Worm (Caenorhabditis elegans) whole organism, dauer: ENCODE measurements around the gene vha-6.

Experiments
- unc-62 ChIP-seq: sonication (generic microtip); optimal IDR thresholded peaks from 2 replicates; lab custom pipeline; 2017; ENCODE audit warnings: missing biosample characterization, missing genetic modification reagents, missing genetic modification characterization

The vha-6 gene

ce11 chrII:11424579-11425316, 13.5 kb downstream of the vha-6 start, which contains the start of gene C05D12.3:
TSS of gene C05D12.3 (plus strand) at chrII:11425266.
- TF ChIP-seq unc-62 (GFP tag; lab: Kevin White, UChicago) = no peak

ce11 chrII:11424032-11424431, 14.2 kb downstream of the vha-6 start:
- no peak for TF ChIP-seq unc-62 (GFP tag; lab: Kevin White, UChicago)

- TF ChIP-seq unc-62 (GFP tag; lab: Kevin White, UChicago) = no peak
These were observed 19.8 kb downstream of the vha-6 start for ce11 chrII:11418476-11418875.

- TF ChIP-seq unc-62 (GFP tag; lab: Kevin White, UChicago) = no peak
These were observed 20.3 kb downstream of the vha-6 start, which contains the start of gene C05D12.2 for ce11 chrII:11417999-11418398. TSS of gene C05D12.2 (plus strand) at chrII:11418299.

ce11 chrII:11415672-11416071, 22.6 kb downstream of the vha-6 start, which contains the start of gene C05D12.1:
TSS of gene C05D12.1 (minus strand) at chrII:11415772.
- no peak for TF ChIP-seq unc-62 (GFP tag; lab: Kevin White, UChicago)

ce11 chrII:11409678-11410133, 28.5 kb downstream of the vha-6 start, which contains the start of gene C05D12.7:
TSS of gene C05D12.7 (plus strand) at chrII:11410083.
- no peak for TF ChIP-seq unc-62 (GFP tag; lab: Kevin White, UChicago)

ce11 chrII:11400386-11400785, 37.9 kb downstream of the vha-6 start:
- no peak for TF ChIP-seq unc-62 (GFP tag; lab: Kevin White, UChicago)

ce11 chrII:11398787-11399186, 39.5 kb downstream of the vha-6 start:
- no peak for TF ChIP-seq unc-62 (GFP tag; lab: Kevin White, UChicago)

ce11 chrII:11396217-11396616, 42.0 kb downstream of the vha-6 start:
- no peak for TF ChIP-seq unc-62 (GFP tag; lab: Kevin White, UChicago)

- TF ChIP-seq unc-62 (GFP tag; lab: Kevin White, UChicago) = no peak
These were observed 44.5 kb downstream of the vha-6 start for ce11 chrII:11393787-11394186.

- no peak for TF ChIP-seq unc-62 (GFP tag; lab: Kevin White, UChicago)
These were observed 45.9 kb downstream of the vha-6 start for ce11 chrII:11392390-11392789.

- no peak for TF ChIP-seq unc-62 (GFP tag; lab: Kevin White, UChicago)
These were observed 47.4 kb downstream of the vha-6 start, which contains the start of gene shn-1 for ce11 chrII:11390865-11391264. TSS of gene shn-1 (minus strand) at chrII:11390965.

ce11 chrII:11386950-11387349, 51.3 kb downstream of the vha-6 start:
- no peak for TF ChIP-seq unc-62 (GFP tag; lab: Kevin White, UChicago)
